Worm (Caenorhabditis elegans) whole organism, young adult: ENCODE data around the gene cpg-20.

ENCODE experiments used
- B0261.1 ChIP-seq: sonication (generic microtip); optimal IDR thresholded peaks from 2 replicates; lab custom pipeline; 2016; ENCODE audit warnings: mild to moderate bottlenecking, missing genetic modification characterization, moderate library complexity, missing compliant biosample characterization
- C06A6.2 ChIP-seq: fragments of 200-800 bp; sonication (Bioruptor generic); conservative IDR thresholded peaks from 2 replicates; pipeline ENCODE4 v1.3.6; 2022; ENCODE audit warnings: missing genetic modification characterization, missing compliant biosample characterization
- C17E4.6 ChIP-seq: fragments of 200-800 bp; sonication (Bioruptor generic); IDR thresholded peaks from 2 replicates; pipeline ENCODE4 v1.3.6; 2022; ENCODE audit warnings: missing genetic modification reagents, missing genetic modification characterization, missing compliant biosample characterization
- F10E7.11 ChIP-seq: sonication (generic microtip); optimal IDR thresholded peaks from 2 replicates; lab custom pipeline; 2017; ENCODE audit warnings: mild to moderate bottlenecking, missing genetic modification characterization, moderate library complexity, missing compliant biosample characterization
- F22D6.2 ChIP-seq: sonication (generic microtip); optimal IDR thresholded peaks from 2 replicates; lab custom pipeline; 2016; ENCODE audit warnings: mild to moderate bottlenecking, missing genetic modification characterization, missing compliant biosample characterization
- F37B4.10 ChIP-seq: fragments of 200-800 bp; sonication (Bioruptor generic); IDR thresholded peaks from 2 replicates; pipeline ENCODE4 v1.3.6; 2022; ENCODE audit warnings: missing genetic modification characterization, missing compliant biosample characterization
- F49E8.2 ChIP-seq: sonication (generic microtip); optimal IDR thresholded peaks from 3 replicates; lab custom pipeline; 2017; ENCODE audit warnings: missing genetic modification characterization, mild to moderate bottlenecking, missing compliant biosample characterization, antibody characterized with exemption, moderate library complexity; ENCODE audit not compliant: insufficient read depth
- F52B5.7 ChIP-seq: sonication (generic microtip); optimal IDR thresholded peaks from 2 replicates; lab custom pipeline; 2016; ENCODE audit warnings: mild to moderate bottlenecking, missing genetic modification characterization, missing compliant biosample characterization
- F55B11.4 ChIP-seq: sonication (generic microtip); optimal IDR thresholded peaks from 2 replicates; lab custom pipeline; 2016; ENCODE audit warnings: missing compliant biosample characterization, missing genetic modification characterization, borderline replicate concordance; ENCODE audit not compliant: insufficient read depth
- K12H6.12 ChIP-seq: fragments of 200-800 bp; sonication (Bioruptor generic); optimal IDR thresholded peaks from 2 replicates; lab custom pipeline; 2018; ENCODE audit warnings: mild to moderate bottlenecking, missing genetic modification characterization, missing compliant biosample characterization
- T26A5.8 ChIP-seq: sonication (generic microtip); optimal IDR thresholded peaks from 2 replicates; lab custom pipeline; 2016; ENCODE audit warnings: missing genetic modification characterization, missing compliant biosample characterization
- Y53G8AR.9 ChIP-seq: fragments of 200-800 bp; sonication (Bioruptor generic); conservative IDR thresholded peaks from 2 replicates; pipeline ENCODE4 v1.3.6; 2022; ENCODE audit warnings: missing genetic modification reagents, missing genetic modification characterization, missing compliant biosample characterization
- Y67H2A.10 ChIP-seq: fragments of 200-800 bp; sonication (Bioruptor generic); conservative IDR thresholded peaks from 2 replicates; pipeline ENCODE4 v1.3.6; 2022; ENCODE audit warnings: missing genetic modification reagents, missing genetic modification characterization, missing compliant biosample characterization
- Y95B8A.8 ChIP-seq: fragments of 200-800 bp; sonication (Bioruptor generic); IDR thresholded peaks from 2 replicates; pipeline ENCODE4 v1.3.6; 2022; ENCODE audit warnings: missing genetic modification reagents, missing genetic modification characterization, missing compliant biosample characterization
- aptf-2 ChIP-seq: fragments of 200-800 bp; sonication (Bioruptor generic); conservative IDR thresholded peaks from 2 replicates; pipeline ENCODE4 v1.3.6; 2022; ENCODE audit warnings: missing genetic modification reagents, missing genetic modification characterization, missing compliant biosample characterization
- atf-7 ChIP-seq: sonication (generic microtip); optimal IDR thresholded peaks from 2 replicates; lab custom pipeline; 2017; ENCODE audit warnings: mild to moderate bottlenecking, missing genetic modification characterization, missing compliant biosample characterization
- athp-1 ChIP-seq: sonication (generic microtip); optimal IDR thresholded peaks from 2 replicates; lab custom pipeline; 2017; ENCODE audit warnings: mild to moderate bottlenecking, missing genetic modification characterization, missing compliant biosample characterization
- bed-1 ChIP-seq: fragments of 200-800 bp; sonication (Bioruptor generic); IDR thresholded peaks from 2 replicates; pipeline ENCODE4 v1.3.6; 2022; ENCODE audit warnings: missing genetic modification reagents, missing genetic modification characterization, missing compliant biosample characterization
- ccch-3 ChIP-seq: fragments of 200-800 bp; sonication (Bioruptor generic); optimal IDR thresholded peaks from 2 replicates; lab custom pipeline; 2018; ENCODE audit warnings: mild to moderate bottlenecking, missing genetic modification characterization, missing compliant biosample characterization
- ceh-100 ChIP-seq: fragments of 200-800 bp; sonication (Bioruptor generic); IDR thresholded peaks from 2 replicates; pipeline ENCODE4 v1.3.6; 2022; ENCODE audit warnings: missing genetic modification reagents, missing genetic modification characterization, missing compliant biosample characterization
- ceh-27 ChIP-seq: fragments of 200-800 bp; sonication (Bioruptor generic); optimal IDR thresholded peaks from 2 replicates; lab custom pipeline; 2018; ENCODE audit warnings: mild to moderate bottlenecking, missing genetic modification characterization, moderate library complexity, missing compliant biosample characterization
- ekl-4 ChIP-seq: fragments of 200-800 bp; sonication (Bioruptor generic); IDR thresholded peaks from 2 replicates; pipeline ENCODE4 v1.3.6; 2022; ENCODE audit warnings: missing genetic modification reagents, missing genetic modification characterization, missing compliant biosample characterization
- gei-17 ChIP-seq: fragments of 200-800 bp; sonication (Bioruptor generic); optimal IDR thresholded peaks from 2 replicates; lab custom pipeline; 2018; ENCODE audit warnings: mild to moderate bottlenecking, missing genetic modification characterization, missing compliant biosample characterization
- hmg-20 ChIP-seq: fragments of 200-800 bp; sonication (Bioruptor generic); IDR thresholded peaks from 2 replicates; pipeline ENCODE4 v1.3.6; 2022; ENCODE audit warnings: missing genetic modification reagents, missing genetic modification characterization, missing compliant biosample characterization
- let-526 ChIP-seq: fragments of 200-800 bp; sonication (Bioruptor generic); IDR thresholded peaks from 2 replicates; pipeline ENCODE4 v1.3.6; 2022; ENCODE audit warnings: missing genetic modification reagents, missing genetic modification characterization, missing compliant biosample characterization
- lin-35 ChIP-seq, 3 experiments: fragments of 150-350 bp in 2 of 3; sonication (generic microtip) in 1 of 3; optimal IDR thresholded peaks; 2 replicates each; lab custom pipeline; 2014 to 2018; ENCODE audit warnings: missing biosample characterization in 3 of 3, missing genetic modification characterization in 3 of 3, missing genetic modification reagents in 3 of 3
- lin-54 ChIP-seq: fragments of 200-800 bp; sonication (Bioruptor generic); optimal IDR thresholded peaks from 2 replicates; lab custom pipeline; 2018; ENCODE audit warnings: mild to moderate bottlenecking, missing genetic modification characterization, missing compliant biosample characterization
- lir-1 ChIP-seq: fragments of 200-800 bp; sonication (Bioruptor generic); conservative IDR thresholded peaks from 2 replicates; pipeline ENCODE4 v1.3.6; 2022; ENCODE audit warnings: missing genetic modification reagents, missing genetic modification characterization, missing compliant biosample characterization
- madf-10 ChIP-seq: sonication (generic microtip); optimal IDR thresholded peaks from 2 replicates; lab custom pipeline; 2016; ENCODE audit warnings: mild to moderate bottlenecking, missing genetic modification characterization, missing compliant biosample characterization
- madf-3 ChIP-seq: fragments of 200-800 bp; sonication (Bioruptor generic); IDR thresholded peaks from 2 replicates; pipeline ENCODE4 v1.3.6; 2022; ENCODE audit warnings: missing genetic modification reagents, missing genetic modification characterization, missing compliant biosample characterization
- nfya-1 ChIP-seq: sonication (generic microtip); optimal IDR thresholded peaks from 2 replicates; lab custom pipeline; 2017; ENCODE audit warnings: antibody characterized with exemption, missing compliant biosample characterization, missing genetic modification characterization, borderline replicate concordance; ENCODE audit not compliant: insufficient read depth
- nhr-179 ChIP-seq: sonication (generic microtip); optimal IDR thresholded peaks from 2 replicates; lab custom pipeline; 2016; ENCODE audit warnings: mild to moderate bottlenecking, missing genetic modification characterization, missing compliant biosample characterization
- nhr-90 ChIP-seq: sonication (generic microtip); optimal IDR thresholded peaks from 2 replicates; lab custom pipeline; 2016; ENCODE audit warnings: missing genotype, mild to moderate bottlenecking, missing genetic modification characterization, missing compliant biosample characterization
- pbrm-1 ChIP-seq: fragments of 200-800 bp; sonication (Bioruptor generic); IDR thresholded peaks from 2 replicates; pipeline ENCODE4 v1.3.6; 2022; ENCODE audit warnings: missing genetic modification reagents, missing genetic modification characterization, missing compliant biosample characterization
- rpc-1 ChIP-seq, 2 experiments: fragments of 150-350 bp in 1 of 2; sonication (generic microtip) in 1 of 2; optimal IDR thresholded peaks; 2 replicates each; lab custom pipeline; 2014 to 2018; ENCODE audit warnings: missing biosample characterization in 1 of 2, missing genetic modification characterization in 1 of 2, missing genetic modification reagents in 1 of 2, missing genotype in 1 of 2
- sdz-38 ChIP-seq: sonication (generic microtip); optimal IDR thresholded peaks from 2 replicates; lab custom pipeline; 2016; ENCODE audit warnings: missing genotype, missing genetic modification characterization, missing compliant biosample characterization
- sea-2 ChIP-seq: fragments of 200-800 bp; sonication (Bioruptor generic); IDR thresholded peaks from 2 replicates; pipeline ENCODE4 v1.3.6; 2022; ENCODE audit warnings: missing genetic modification characterization, missing compliant biosample characterization
- snpc-1.3 ChIP-seq: sonication (generic microtip); optimal IDR thresholded peaks from 2 replicates; lab custom pipeline; 2017; ENCODE audit warnings: missing genetic modification characterization, mild to moderate bottlenecking, missing compliant biosample characterization, antibody characterized with exemption, moderate library complexity, missing genotype, missing genetic modification reagents; ENCODE audit not compliant: insufficient read depth
- snpc-4 ChIP-seq, 5 experiments: fragments of 150-350 bp in 1 of 5; sonication (generic microtip) in 4 of 5; optimal IDR thresholded peaks; 2 replicates each; lab custom pipeline; 2014 to 2018; ENCODE audit warnings: missing genetic modification characterization in 5 of 5, missing biosample characterization in 3 of 5, antibody characterized with exemption in 2 of 5, mild to moderate bottlenecking in 2 of 5, missing compliant biosample characterization in 2 of 5, missing genotype in 2 of 5, moderate library complexity in 2 of 5, missing genetic modification reagents in 1 of 5
- tbp1 ChIP-seq: fragments of 200-800 bp; sonication (Bioruptor generic); optimal IDR thresholded peaks from 2 replicates; lab custom pipeline; 2018; ENCODE audit warnings: mild to moderate bottlenecking, missing genetic modification characterization, missing compliant biosample characterization
- tlf-1 ChIP-seq: fragments of 200-800 bp; sonication (Bioruptor generic); optimal IDR thresholded peaks from 2 replicates; lab custom pipeline; 2018; ENCODE audit warnings: mild to moderate bottlenecking, missing genetic modification characterization, missing compliant biosample characterization
- unc-130 ChIP-seq: sonication (generic microtip); optimal IDR thresholded peaks from 2 replicates; lab custom pipeline; 2016; ENCODE audit warnings: missing genetic modification reagents, missing genetic modification characterization, missing compliant biosample characterization
- zfh-2 ChIP-seq: fragments of 200-800 bp; sonication (Bioruptor generic); conservative IDR thresholded peaks from 2 replicates; pipeline ENCODE4 v1.3.6; 2022; ENCODE audit warnings: missing genetic modification reagents, missing genetic modification characterization, missing compliant biosample characterization
- ztf-18 ChIP-seq: sonication (generic microtip); optimal IDR thresholded peaks from 2 replicates; lab custom pipeline; 2016; ENCODE audit warnings: missing genotype, mild to moderate bottlenecking, missing genetic modification characterization, missing compliant biosample characterization
- ztf-26 ChIP-seq: sonication (generic microtip); optimal IDR thresholded peaks from 2 replicates; lab custom pipeline; 2017; ENCODE audit warnings: missing genetic modification characterization, missing compliant biosample characterization
- ztf-28 ChIP-seq: fragments of 200-800 bp; sonication (Bioruptor generic); IDR thresholded peaks from 2 replicates; pipeline ENCODE4 v1.3.6; 2022; ENCODE audit warnings: missing genetic modification reagents, missing genetic modification characterization, missing compliant biosample characterization
- ztf-6 ChIP-seq: fragments of 200-800 bp; sonication (Bioruptor generic); IDR thresholded peaks from 2 replicates; pipeline ENCODE4 v1.3.6; 2022; ENCODE audit warnings: missing genetic modification reagents, missing genetic modification characterization, missing compliant biosample characterization

The cpg-20 gene

DNA sequence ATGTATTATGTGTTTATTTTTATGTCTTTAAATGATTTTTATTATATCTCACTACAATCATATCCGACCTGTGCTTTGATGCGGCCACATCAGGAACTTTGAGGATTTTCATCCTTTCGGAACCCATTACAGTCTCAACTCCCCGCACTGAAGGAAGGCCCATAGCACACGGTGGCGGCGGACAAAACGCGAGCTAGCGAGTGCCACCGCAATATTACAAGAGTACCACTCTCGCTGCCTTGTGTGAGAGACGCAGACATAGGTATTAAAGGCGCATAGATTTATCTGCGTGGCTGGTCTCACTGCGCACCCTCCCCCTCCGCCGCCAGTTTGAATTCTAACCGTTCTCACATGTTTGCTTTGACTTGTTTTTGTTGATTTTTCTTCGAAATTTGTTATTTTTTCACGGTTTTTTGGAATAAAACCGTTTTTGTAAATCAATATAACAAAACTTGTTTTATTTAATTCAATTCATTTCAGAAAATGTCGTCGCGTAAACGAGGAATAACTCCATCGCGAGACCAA, 41.8 kb upstream of the cpg-20 start, which contains the start of gene zen-4 (continued):
- TF ChIP-seq bed-1 (no peak), F22D6.2 (tag; lab: Kevin White, UChicago) (no peak), rpc-1 (optimal IDR thresholded peaks at IDR 0.05; lab: Kevin White, UChicago) (no peak), rpc-1 (tag; optimal IDR thresholded peaks at IDR 0.05; lab: Kevin White, UChicago) (peak; percentile 1), F49E8.2 (peak; percentile 99), zfh-2 (no peak), ztf-6 (GFP tag; lab: Robert Waterston, UW) (no peak), snpc-1.3 (peak; percentile 86), T26A5.8 (tag; lab: Kevin White, UChicago) (no peak), athp-1 (peak; percentile 80), sea-2 (no peak), aptf-2 (GFP tag; lab: Robert Waterston, UW) (0 out of 2 replicates have a peak, but pooled peaks have one; percentile 38), tbp1 (GFP tag; lab: Kevin White, UChicago) (peak; percentile 82), ekl-4 (GFP tag; lab: Robert Waterston, UW) (peak; percentile 92), C17E4.6 (GFP tag; lab: Robert Waterston, UW) (peak; percentile 90), madf-10 (tag; lab: Kevin White, UChicago) (no peak), F52B5.7 (no peak), snpc-4 (GFP tag; optimal IDR thresholded peaks at IDR 0.05; lab: Kevin White, UChicago) (peak; percentile 99), snpc-4 (tag; optimal IDR thresholded peaks at IDR 0.05; lab: Kevin White, UChicago) (peak; percentile 98 to 99 (median 98)), F37B4.10 (no peak), unc-130 (GFP tag; lab: Kevin White, UChicago) (peak; percentile 82), Y67H2A.10 (GFP tag; lab: Robert Waterston, UW) (no peak), hmg-20 (GFP tag; lab: Robert Waterston, UW) (peak; percentile 84), gei-17 (GFP tag; lab: Kevin White, UChicago) (no peak), let-526 (GFP tag; lab: Robert Waterston, UW) (peak; percentile 69; the same call in 1 of the 2 replicates), F55B11.4 (tag; lab: Kevin White, UChicago) (no peak), Y95B8A.8 (GFP tag; lab: Robert Waterston, UW) (peak; percentile 83; the same call in 1 of the 2 replicates), ztf-18 (tag; lab: Kevin White, UChicago) (peak; percentile 52), nhr-179 (tag; lab: Kevin White, UChicago) (no peak), nfya-1 (tag; lab: Kevin White, UChicago) (no peak), tlf-1 (GFP tag; lab: Kevin White, UChicago) (peak; percentile 93), ceh-100 (GFP tag; lab: Robert Waterston, UW) (peak; percentile 33; the same call in 1 of the 2 replicates), F10E7.11 (tag; lab: Kevin White, UChicago) (no peak), sdz-38 (tag; lab: Kevin White, UChicago) (no peak), B0261.1 (tag; lab: Kevin White, UChicago) (no peak), Y53G8AR.9 (GFP tag; lab: Robert Waterston, UW) (peak; percentile 90), lin-54 (GFP tag; lab: Kevin White, UChicago) (peak; percentile 92), ztf-28 (GFP tag; lab: Robert Waterston, UW) (0 out of 2 replicates have a peak, but pooled peaks have one; percentile 54), ztf-26 (tag; lab: Kevin White, UChicago) (no peak), atf-7 (tag; lab: Kevin White, UChicago) (no peak), madf-3 (GFP tag; lab: Robert Waterston, UW) (peak; percentile 84), pbrm-1 (peak; percentile 100), lir-1 (no peak), nhr-90 (tag; lab: Kevin White, UChicago) (no peak), K12H6.12 (tag; lab: Kevin White, UChicago) (no peak), ceh-27 (GFP tag; lab: Kevin White, UChicago) (no peak), C06A6.2 (GFP tag; lab: Robert Waterston, UW) (no peak), ccch-3 (GFP tag; lab: Kevin White, UChicago) (no peak), lin-35 (GFP tag; optimal IDR thresholded peaks at IDR 0.05; lab: Kevin White, UChicago) (no peak)
